Worm (Caenorhabditis elegans) whole organism, L4/young adult: Measurements from ENCODE around the gene alh-3.
"Not testable (repeated sequence)": the region's sequence is repeated elsewhere in the genome, so short reads cannot be mapped to it uniquely, and the experiment has no call there.

ENCODE experiments used
- W03F9.2 ChIP-seq: fragments of 150-350 bp; optimal IDR thresholded peaks from 2 replicates; lab custom pipeline; 2014; ENCODE audit warnings: missing biosample characterization, missing genetic modification characterization
- dao-5 ChIP-seq: sonication (generic microtip); optimal IDR thresholded peaks from 2 replicates; lab custom pipeline; 2016; ENCODE audit warnings: missing genotype, missing genetic modification characterization, moderate library complexity, missing compliant biosample characterization
- him-1 ChIP-seq: sonication (generic microtip); optimal IDR thresholded peaks from 2 replicates; lab custom pipeline; 2016; ENCODE audit warnings: missing genotype, missing genetic modification reagents, missing genetic modification characterization, missing compliant biosample characterization

Gene alh-3

ce11 chrIV:11022303-11022702 is at the start of gene alh-3:
alh-3 (plus strand) TSS chrIV:11022603.
- TF ChIP-seq him-1 (tag; lab: Kevin White, UChicago) = no peak
- no peak for TF ChIP-seq W03F9.2 (tag; lab: Kevin White, UChicago)
- TF ChIP-seq dao-5 = no peak

ce11 chrIV:10975968-10976367 is 46.4 kb upstream of the alh-3 start:
- TF ChIP-seq dao-5 = no peak

- TF ChIP-seq W03F9.2 (tag; lab: Kevin White, UChicago) = no peak
- TF ChIP-seq dao-5 = no peak
- no peak for TF ChIP-seq him-1 (tag; lab: Kevin White, UChicago)
These were observed 43.8 kb upstream of the alh-3 start for ce11 chrIV:10978641-10979040.

- no peak for TF ChIP-seq dao-5
- TF ChIP-seq him-1 (tag; lab: Kevin White, UChicago) = no peak
- no peak for TF ChIP-seq W03F9.2 (tag; lab: Kevin White, UChicago)
These were observed 42.7 kb upstream of the alh-3 start for ce11 chrIV:10979689-10980088.

- no peak for TF ChIP-seq him-1 (tag; lab: Kevin White, UChicago)
- no peak for TF ChIP-seq W03F9.2 (tag; lab: Kevin White, UChicago)
- no peak for TF ChIP-seq dao-5
These were observed 41.8 kb upstream of the alh-3 start for ce11 chrIV:10980628-10981027.

ce11 chrIV:10981761-10982160 is 40.6 kb upstream of the alh-3 start, which contains the start of gene Y43E12A.2:
Y43E12A.2 (plus strand) TSS chrIV:10982061.
- TF ChIP-seq dao-5 = no peak
- TF ChIP-seq W03F9.2 (tag; lab: Kevin White, UChicago) = no peak
- TF ChIP-seq him-1 (tag; lab: Kevin White, UChicago) = no peak

ce11 chrIV:10985568-10986035 is 36.8 kb upstream of the alh-3 start, which contains the start of gene cyb-2.1:
cyb-2.1 (plus strand) TSS chrIV:10985985.
- TF ChIP-seq dao-5 (no peak), W03F9.2 (tag; lab: Kevin White, UChicago) (no peak), him-1 (tag; lab: Kevin White, UChicago) (no peak)

- TF ChIP-seq him-1 (tag; lab: Kevin White, UChicago); dao-5; W03F9.2 (tag; lab: Kevin White, UChicago): not testable (repeated sequence)
These were observed 35.0 kb upstream of the alh-3 start, which contains the start of gene Y43E12A.3 for ce11 chrIV:10987342-10987945. Y43E12A.3 (plus strand) TSS chrIV:10987895.

ce11 chrIV:10990699-10991098 is 31.7 kb upstream of the alh-3 start, which contains the start of gene F13H10.5:
F13H10.5 (plus strand) TSS chrIV:10990999.
- TF ChIP-seq W03F9.2 (tag; lab: Kevin White, UChicago) (no peak), dao-5 (no peak), him-1 (tag; lab: Kevin White, UChicago) (no peak)

ce11 chrIV:11001614-11002013 is 20.8 kb upstream of the alh-3 start, which contains the start of gene F13H10.9:
F13H10.9 (plus strand) TSS chrIV:11001914.
- TF ChIP-seq him-1 (tag; lab: Kevin White, UChicago) (no peak), dao-5 (no peak)

- TF ChIP-seq dao-5 (no peak), W03F9.2 (tag; lab: Kevin White, UChicago) (no peak), him-1 (tag; lab: Kevin White, UChicago) (no peak)
These were observed 18.1 kb upstream of the alh-3 start, which contains the start of gene F13H10.1 for ce11 chrIV:11004273-11004672. F13H10.1 (plus strand) TSS chrIV:11004573.

- TF ChIP-seq dao-5 (no peak), W03F9.2 (tag; lab: Kevin White, UChicago) (no peak), him-1 (tag; lab: Kevin White, UChicago) (no peak)
These were observed 16.0 kb upstream of the alh-3 start for ce11 chrIV:11006383-11006782.

ce11 chrIV:11006868-11007267 is 15.5 kb upstream of the alh-3 start:
- TF ChIP-seq him-1 (tag; lab: Kevin White, UChicago) (no peak), dao-5 (no peak), W03F9.2 (tag; lab: Kevin White, UChicago) (no peak)

ce11 chrIV:11008255-11008654 is 14.1 kb upstream of the alh-3 start:
- no peak for TF ChIP-seq dao-5
- no peak for TF ChIP-seq him-1 (tag; lab: Kevin White, UChicago)
- no peak for TF ChIP-seq W03F9.2 (tag; lab: Kevin White, UChicago)

- TF ChIP-seq dao-5 = no peak
- no peak for TF ChIP-seq W03F9.2 (tag; lab: Kevin White, UChicago)
- TF ChIP-seq him-1 (tag; lab: Kevin White, UChicago) = no peak
These were observed 13.4 kb upstream of the alh-3 start, which contains the start of gene F13H10.6 for ce11 chrIV:11008996-11009395. F13H10.6 (plus strand) TSS chrIV:11009296.
